Worm (Caenorhabditis elegans) whole organism, midembryonic: ENCODE data around the gene F23H11.7.

ENCODE experiments used
- T22C8.4 ChIP-seq: fragments of 200-800 bp; sonication (Bioruptor generic); IDR thresholded peaks from 2 replicates; pipeline ENCODE4 v1.3.6; 2022; ENCODE audit warnings: missing genetic modification characterization, missing compliant biosample characterization
- flt-1 ChIP-seq: fragments of 200-800 bp; sonication (Bioruptor generic); IDR thresholded peaks from 2 replicates; pipeline ENCODE4 v1.3.6; 2022; ENCODE audit warnings: missing genetic modification characterization, missing compliant biosample characterization
- klf-2 ChIP-seq: fragments of 200-800 bp; sonication (Bioruptor generic); conservative IDR thresholded peaks from 2 replicates; pipeline ENCODE4 v1.3.6; 2022; ENCODE audit warnings: missing genetic modification reagents, missing genetic modification characterization, missing compliant biosample characterization
- med-1 ChIP-seq: sonication (generic microtip); optimal IDR thresholded peaks from 2 replicates; lab custom pipeline; 2017; ENCODE audit warnings: missing genetic modification characterization, mild to moderate bottlenecking, missing compliant biosample characterization, antibody characterized with exemption, missing genetic modification reagents; ENCODE audit not compliant: insufficient read depth
- ref-1 ChIP-seq: fragments of 200-800 bp; sonication (Bioruptor generic); conservative IDR thresholded peaks from 2 replicates; pipeline ENCODE4 v1.3.6; 2022; ENCODE audit warnings: missing genetic modification reagents, missing genetic modification characterization, missing compliant biosample characterization
- ztf-29 ChIP-seq: fragments of 200-800 bp; sonication (Bioruptor generic); IDR thresholded peaks from 2 replicates; pipeline ENCODE4 v1.3.6; 2022; ENCODE audit warnings: missing genetic modification reagents, missing genetic modification characterization, missing compliant biosample characterization

ce11 chrIII:916897-917296, 2.3 kb downstream of the F23H11.7 start, which contains the start of gene idpp-13:
- no peak for TF ChIP-seq ref-1
- TF ChIP-seq med-1 (GFP tag; lab: Kevin White, UChicago): no peak
- TF ChIP-seq flt-1 (GFP tag; lab: Robert Waterston, UW): no peak
- TF ChIP-seq klf-2 (GFP tag; lab: Robert Waterston, UW): no peak
- TF ChIP-seq ztf-29: no peak
- TF ChIP-seq T22C8.4 (GFP tag; lab: Robert Waterston, UW): no peak
